Worm (Caenorhabditis elegans): ENCODE measurements around the gene H06I04.6.

DNA sequence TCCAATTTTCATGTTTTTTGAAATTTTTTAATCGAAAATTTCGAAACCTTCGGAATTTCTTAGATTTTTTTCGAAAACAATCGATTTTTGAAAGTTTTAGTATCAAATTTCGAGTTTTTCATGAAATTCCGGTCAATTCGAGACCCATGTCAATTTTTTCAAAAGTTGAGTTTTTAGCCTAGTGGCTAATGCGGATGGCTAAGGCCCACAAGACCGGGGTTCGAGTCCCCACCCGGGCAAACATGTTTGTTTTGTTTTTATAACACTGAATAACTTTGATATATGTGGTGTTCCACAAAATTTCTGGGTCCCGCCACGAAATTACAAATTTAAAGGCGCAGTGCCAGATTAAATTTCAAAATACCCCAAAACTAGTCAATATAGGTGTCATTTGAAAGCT is 35.3 kb upstream of the H06I04.6 start:
- TF ChIP-seq dve-1 (tag; optimal IDR thresholded peaks at IDR 0.05), result no peak
- no peak for TF ChIP-seq ceh-30 (tag; optimal IDR thresholded peaks at IDR 0.05)
- TF ChIP-seq sox-2 (GFP tag; IDR thresholded peaks at IDR 0.05), result no peak
- no peak for TF ChIP-seq ceh-19 (GFP tag; optimal IDR thresholded peaks at IDR 0.05)
- TF ChIP-seq ceh-2 (tag; optimal IDR thresholded peaks at IDR 0.05), result no peak
- TF ChIP-seq sdc-2 (tag; optimal IDR thresholded peaks at IDR 0.05), result no peak
- no peak for TF ChIP-seq elt-2 (tag; optimal IDR thresholded peaks at IDR 0.05)
- no peak for TF ChIP-seq nfya-1 (tag; optimal IDR thresholded peaks at IDR 0.05)

All from whole organism, late embryonic.